Worm (Caenorhabditis elegans): ENCODE measurements around the gene C04B4.4.

C04B4.4 gene

DNA sequence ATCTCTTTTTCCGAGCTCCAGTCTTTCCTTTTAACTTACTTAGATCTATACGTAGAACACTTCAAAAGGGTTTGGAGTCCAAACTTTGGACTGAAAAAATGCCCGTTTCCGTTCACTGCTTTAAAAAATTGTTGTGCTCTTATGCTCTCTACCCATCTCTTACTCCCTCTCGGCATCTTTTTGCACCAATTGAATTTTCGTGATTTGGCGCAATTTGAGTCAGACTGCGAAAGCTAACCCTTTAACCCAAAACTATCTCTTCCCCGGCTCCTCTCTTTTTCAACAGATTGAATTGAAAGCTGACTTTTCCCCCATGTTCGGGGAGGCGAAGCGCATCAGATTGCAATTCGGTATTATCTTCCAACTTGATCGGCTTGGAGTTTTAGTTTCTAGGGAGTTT is 38.5 kb upstream of the C04B4.4 start (continued):
- TF ChIP-seq athp-1 (tag; optimal IDR thresholded peaks at IDR 0.05) = no peak

DNA sequence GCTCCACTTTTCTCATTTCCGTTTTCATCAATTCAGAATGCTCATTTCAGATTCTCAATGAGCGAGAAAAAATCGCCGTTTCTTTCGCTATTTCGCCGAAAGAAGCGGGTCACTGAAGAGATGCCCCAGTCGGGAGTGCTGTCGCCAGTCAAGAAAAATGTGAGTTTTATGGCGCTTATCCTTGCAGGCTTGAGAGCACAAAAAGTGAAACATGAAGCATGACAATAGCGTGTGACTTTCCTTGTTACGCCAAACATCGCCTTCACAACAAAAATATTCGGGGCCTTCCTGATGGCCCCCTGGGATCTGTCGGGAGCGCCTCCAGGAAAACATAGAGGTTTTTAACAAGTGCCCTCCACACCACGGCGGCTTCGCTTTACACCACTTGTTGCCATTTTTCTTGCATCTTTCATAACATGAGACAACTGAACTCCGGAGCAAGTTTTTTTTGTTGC is 34.0 kb upstream of the C04B4.4 start, which contains the start of gene E01G6.2:
E01G6.2 (plus strand) TSS at position 51 of the 455 bp plus-strand sequence.
- no peak for TF ChIP-seq aptf-2 (GFP tag; conservative IDR thresholded peaks at IDR 0.05)
- TF ChIP-seq ama-1 (optimal IDR thresholded peaks at IDR 0.05) = no peak
- no peak for TF ChIP-seq ama-1 (GFP tag; optimal IDR thresholded peaks at IDR 0.05)
- peak; percentile 50 for TF ChIP-seq zfh-2 (GFP tag; conservative IDR thresholded peaks at IDR 0.05)
- TF ChIP-seq bed-1 (GFP tag; IDR thresholded peaks at IDR 0.05) = no peak

DNA sequence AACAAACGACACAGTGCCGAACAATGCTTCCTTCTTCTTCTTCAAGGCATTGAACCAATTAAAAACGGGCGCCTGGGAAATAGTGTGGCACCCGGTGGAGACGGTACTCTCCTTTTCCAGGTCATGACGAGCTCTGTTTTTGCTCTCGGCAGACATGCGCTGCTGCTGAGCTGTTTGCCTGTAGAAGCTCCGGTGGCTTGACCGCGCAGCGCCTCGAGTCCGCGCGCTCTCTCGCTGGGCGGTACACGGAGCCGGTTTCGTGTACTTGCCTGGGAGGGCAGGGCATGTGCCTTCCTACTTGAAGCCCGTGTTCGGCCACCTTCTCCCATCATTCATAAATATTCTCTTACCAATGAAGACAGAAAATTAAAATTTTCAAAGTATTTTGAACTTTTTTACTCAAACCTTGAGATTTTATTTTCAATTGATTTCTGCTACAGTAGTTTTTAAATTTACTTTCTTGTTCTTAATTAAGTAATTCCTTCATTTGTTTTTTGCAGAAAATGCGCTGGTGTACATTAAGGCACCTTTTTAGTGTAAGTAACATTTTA is 30.2 kb upstream of the C04B4.4 start, which contains the start of gene E01G6.1:
E01G6.1 (plus strand) TSS at position 501 of the 551 bp plus-strand sequence.
- TF ChIP-seq nhr-27 (tag; optimal IDR thresholded peaks at IDR 0.05) (no peak), egrh-3 (GFP tag; IDR thresholded peaks at IDR 0.05) (peak; percentile 62; the same call in 1 of the 2 replicates), him-1 (tag; optimal IDR thresholded peaks at IDR 0.05) (no peak), tlf-1 (GFP tag; optimal IDR thresholded peaks at IDR 0.05) (no peak), lin-26 (GFP tag; IDR thresholded peaks at IDR 0.05) (no peak), ztf-3 (GFP tag; optimal IDR thresholded peaks at IDR 0.05) (no peak), athp-1 (tag; optimal IDR thresholded peaks at IDR 0.05) (no peak), lir-1 (GFP tag; conservative IDR thresholded peaks at IDR 0.05) (no peak), let-526 (GFP tag; IDR thresholded peaks at IDR 0.05) (no peak), let-607 (tag; optimal IDR thresholded peaks at IDR 0.05) (no peak), dox-1 (GFP tag; IDR thresholded peaks at IDR 0.05) (no peak), ceh-79 (tag; optimal IDR thresholded peaks at IDR 0.05) (no peak), zfh-2 (GFP tag; conservative IDR thresholded peaks at IDR 0.05) (peak; percentile 91), snpc-4 (GFP tag; optimal IDR thresholded peaks at IDR 0.05) (no peak), snpc-4 (tag; optimal IDR thresholded peaks at IDR 0.05) (no peak), Y53G8AR.9 (GFP tag; conservative IDR thresholded peaks at IDR 0.05) (no peak), madf-8 (GFP tag; conservative IDR thresholded peaks at IDR 0.05) (no peak)

DNA sequence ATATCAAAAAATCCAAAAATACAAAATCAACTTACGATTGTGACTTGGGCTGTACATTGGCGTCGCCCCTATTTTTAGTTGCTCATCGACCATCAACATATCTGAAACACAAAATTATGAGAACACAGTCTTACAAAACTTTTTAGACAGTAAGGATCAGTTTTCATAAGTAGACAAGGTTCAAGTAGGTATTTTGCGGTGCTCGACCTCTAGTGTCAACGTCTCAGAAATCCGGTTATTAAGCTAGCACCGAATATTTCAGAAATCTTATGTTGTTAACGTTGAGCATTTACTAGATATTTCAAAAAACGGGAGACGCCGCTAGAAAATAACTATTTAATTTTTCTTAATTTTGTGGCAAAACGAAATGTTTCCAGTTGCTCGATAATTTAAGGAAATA is 19.8 kb upstream of the C04B4.4 start, which contains the start of gene otpl-8:
otpl-8 (minus strand) TSS at position 101 of the 400 bp plus-strand sequence.
- TF ChIP-seq pbrm-1 (GFP tag; IDR thresholded peaks at IDR 0.05) (no peak), bed-1 (GFP tag; IDR thresholded peaks at IDR 0.05) (no peak), F49E8.2 (tag; optimal IDR thresholded peaks at IDR 0.05; ENCODE audit: insufficient read depth) (no peak), Y95B8A.8 (GFP tag; IDR thresholded peaks at IDR 0.05) (no peak), snpc-1.1 (tag; optimal IDR thresholded peaks at IDR 0.05; ENCODE audit: insufficient read depth) (no peak), bed-2 (GFP tag; IDR thresholded peaks at IDR 0.05) (no peak), lir-1 (GFP tag; conservative IDR thresholded peaks at IDR 0.05) (no peak), tbp1 (GFP tag; optimal IDR thresholded peaks at IDR 0.05) (no peak)

DNA sequence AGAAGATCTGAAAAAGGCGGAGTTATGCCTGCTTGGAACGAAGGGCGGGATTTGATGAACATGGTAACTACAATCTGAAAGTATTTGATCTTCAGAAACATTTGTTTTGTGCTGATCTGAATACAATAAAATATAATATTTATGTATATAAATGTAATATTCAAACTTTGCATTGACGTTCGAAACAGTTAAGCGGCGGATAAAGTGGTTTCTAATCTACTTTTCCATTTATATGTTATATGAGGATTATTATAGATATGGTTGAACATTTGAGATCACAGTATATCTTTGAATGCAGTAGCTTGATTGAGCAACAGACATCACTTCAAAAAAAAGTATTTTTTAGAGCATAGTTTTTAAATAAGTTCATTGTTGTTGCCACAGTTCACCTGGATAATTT is 16.8 kb upstream of the C04B4.4 start, which contains the start of gene H19J13.2:
H19J13.2 (minus strand) TSS at position 101 of the 400 bp plus-strand sequence.
- TF ChIP-seq mcd-1 (GFP tag; IDR thresholded peaks at IDR 0.05) (no peak), Y53F4B.3 (GFP tag; IDR thresholded peaks at IDR 0.05) (no peak), F37B4.10 (GFP tag; IDR thresholded peaks at IDR 0.05) (no peak), let-607 (tag; optimal IDR thresholded peaks at IDR 0.05) (no peak), mes-4 (tag; optimal IDR thresholded peaks at IDR 0.05) (no peak)
